Worm (Caenorhabditis elegans) whole organism, L2 larva: Measurements from ENCODE around the gene srg-36.

ENCODE experiments used
- C34F6.9 ChIP-seq: fragments of 150-350 bp; optimal IDR thresholded peaks from 2 replicates; lab custom pipeline; 2014; ENCODE audit warnings: missing biosample characterization, missing genetic modification characterization
- F13H6.1 ChIP-seq: sonication (generic microtip); optimal IDR thresholded peaks from 2 replicates; lab custom pipeline; 2016; ENCODE audit warnings: missing genetic modification characterization, missing compliant biosample characterization
- R02D3.7 ChIP-seq: fragments of 150-350 bp; optimal IDR thresholded peaks from 2 replicates; lab custom pipeline; 2014; ENCODE audit warnings: missing biosample characterization, missing genetic modification characterization
- Y55F3AM.14 ChIP-seq: fragments of 200-800 bp; sonication (Bioruptor generic); optimal IDR thresholded peaks from 2 replicates; lab custom pipeline; 2018; ENCODE audit warnings: mild to moderate bottlenecking, missing genetic modification characterization, missing compliant biosample characterization
- ZK546.5 ChIP-seq: sonication (generic microtip); optimal IDR thresholded peaks from 2 replicates; lab custom pipeline; 2017; ENCODE audit warnings: missing biosample characterization, missing genetic modification characterization
- aly-2 ChIP-seq: fragments of 150-350 bp; optimal IDR thresholded peaks from 2 replicates; lab custom pipeline; 2014; ENCODE audit warnings: missing biosample characterization, missing genetic modification characterization
- ama-1 ChIP-seq: fragments of 150-350 bp; optimal IDR thresholded peaks from 2 replicates; lab custom pipeline; 2018; ENCODE audit warnings: inconsistent platforms
- blmp-1 ChIP-seq: sonication (generic microtip); optimal IDR thresholded peaks from 2 replicates; lab custom pipeline; 2017; ENCODE audit warnings: missing genetic modification characterization, mild to moderate bottlenecking, missing compliant biosample characterization, antibody characterized with exemption, moderate library complexity; ENCODE audit not compliant: insufficient read depth
- ceh-16 ChIP-seq: fragments of 150-350 bp; optimal IDR thresholded peaks from 2 replicates; lab custom pipeline; 2014; ENCODE audit warnings: missing biosample characterization, missing genetic modification characterization
- crh-2 ChIP-seq: sonication (generic microtip); optimal IDR thresholded peaks from 2 replicates; lab custom pipeline; 2017; ENCODE audit warnings: missing biosample characterization, missing genetic modification characterization
- egl-27 ChIP-seq: sonication (generic microtip); optimal IDR thresholded peaks from 3 replicates; lab custom pipeline; 2017; ENCODE audit warnings: missing biosample characterization, missing genetic modification reagents, missing genetic modification characterization
- elt-1 ChIP-seq: fragments of 150-350 bp; optimal IDR thresholded peaks from 2 replicates; lab custom pipeline; 2014; ENCODE audit warnings: missing biosample characterization, missing genetic modification characterization
- elt-3 ChIP-seq: sonication (generic microtip); optimal IDR thresholded peaks from 2 replicates; lab custom pipeline; 2017; ENCODE audit warnings: missing biosample characterization, missing genetic modification characterization
- fos-1 ChIP-seq: fragments of 150-350 bp; optimal IDR thresholded peaks from 2 replicates; lab custom pipeline; 2014; ENCODE audit warnings: missing biosample characterization, missing genetic modification characterization
- gmeb-1 ChIP-seq: fragments of 150-350 bp; optimal IDR thresholded peaks from 2 replicates; lab custom pipeline; 2014; ENCODE audit warnings: missing biosample characterization, missing genetic modification characterization
- lin-13 ChIP-seq: fragments of 150-350 bp; optimal IDR thresholded peaks from 2 replicates; lab custom pipeline; 2014; ENCODE audit warnings: missing biosample characterization, missing genetic modification reagents, missing genetic modification characterization
- lin-39 ChIP-seq: fragments of 150-350 bp; optimal IDR thresholded peaks from 2 replicates; lab custom pipeline; 2014; ENCODE audit warnings: missing biosample characterization, missing genetic modification reagents, missing genetic modification characterization
- lsy-2 ChIP-seq, 2 experiments: fragments of 150-350 bp in 1 of 2; sonication (generic microtip) in 1 of 2; optimal IDR thresholded peaks; 2 replicates each; lab custom pipeline; 2014 to 2017; ENCODE audit warnings: missing biosample characterization in 2 of 2, missing genetic modification characterization in 2 of 2
- mab-5 ChIP-seq: fragments of 150-350 bp; optimal IDR thresholded peaks from 2 replicates; lab custom pipeline; 2014; ENCODE audit warnings: missing biosample characterization, missing genetic modification characterization
- mbf-1 ChIP-seq: sonication (generic microtip); optimal IDR thresholded peaks from 2 replicates; lab custom pipeline; 2017; ENCODE audit warnings: missing biosample characterization, missing genetic modification characterization
- mdl-1 ChIP-seq, 2 experiments: fragments of 150-350 bp in 1 of 2; sonication (generic microtip) in 1 of 2; optimal IDR thresholded peaks; 2 replicates each; lab custom pipeline; 2017; ENCODE audit warnings: missing biosample characterization in 2 of 2, missing genetic modification characterization in 2 of 2
- nhr-10 ChIP-seq: sonication (generic microtip); optimal IDR thresholded peaks from 2 replicates; lab custom pipeline; 2017; ENCODE audit warnings: missing biosample characterization, missing genetic modification characterization
- nhr-11 ChIP-seq: fragments of 150-350 bp; optimal IDR thresholded peaks from 2 replicates; lab custom pipeline; 2014; ENCODE audit warnings: missing biosample characterization, missing genetic modification characterization
- nhr-21 ChIP-seq: fragments of 150-350 bp; optimal IDR thresholded peaks from 2 replicates; lab custom pipeline; 2014; ENCODE audit warnings: missing biosample characterization, missing genetic modification characterization
- nhr-237 ChIP-seq: fragments of 150-350 bp; optimal IDR thresholded peaks from 2 replicates; lab custom pipeline; 2014; ENCODE audit warnings: missing biosample characterization, missing genetic modification characterization
- nhr-25 ChIP-seq: fragments of 150-350 bp; sonication (generic microtip); optimal IDR thresholded peaks from 3 replicates; lab custom pipeline; 2014; ENCODE audit warnings: missing biosample characterization, missing genetic modification characterization
- nhr-6 ChIP-seq: fragments of 150-350 bp; optimal IDR thresholded peaks from 2 replicates; lab custom pipeline; 2014; ENCODE audit warnings: missing biosample characterization, missing genetic modification characterization
- nhr-77 ChIP-seq: fragments of 150-350 bp; optimal IDR thresholded peaks from 2 replicates; lab custom pipeline; 2014; ENCODE audit warnings: missing biosample characterization, missing genetic modification characterization
- peb-1 ChIP-seq: fragments of 150-350 bp; optimal IDR thresholded peaks from 2 replicates; lab custom pipeline; 2014; ENCODE audit warnings: missing biosample characterization, missing genetic modification characterization
- sem-4 ChIP-seq: fragments of 150-350 bp; optimal IDR thresholded peaks from 2 replicates; lab custom pipeline; 2014; ENCODE audit warnings: missing biosample characterization, missing genetic modification reagents, missing genetic modification characterization
- unc-39 ChIP-seq: fragments of 150-350 bp; optimal IDR thresholded peaks from 2 replicates; lab custom pipeline; 2014; ENCODE audit warnings: missing biosample characterization, missing genetic modification characterization
- unc-55 ChIP-seq: fragments of 150-350 bp; sonication (generic microtip); optimal IDR thresholded peaks from 3 replicates; lab custom pipeline; 2014; ENCODE audit warnings: missing biosample characterization, missing genetic modification reagents, missing genetic modification characterization
- unc-62 ChIP-seq: fragments of 150-350 bp; optimal IDR thresholded peaks from 2 replicates; lab custom pipeline; 2014; ENCODE audit warnings: missing biosample characterization, missing genetic modification reagents, missing genetic modification characterization

Gene srg-36

ce11 chrX:14234366-14234765 lies at the start of gene srg-36:
Gene srg-36, minus strand, starts transcription at chrX:14234466.
- TF ChIP-seq fos-1 (tag; lab: Kevin White, UChicago) (no peak), egl-27 (tag; lab: Kevin White, UChicago) (no peak), lsy-2 (tag; optimal IDR thresholded peaks at IDR 0.05; lab: Kevin White, UChicago) (no peak), ama-1 (lab: Kevin White, UChicago) (no peak), aly-2 (tag; lab: Kevin White, UChicago) (no peak), nhr-6 (tag; lab: Kevin White, UChicago) (no peak), R02D3.7 (tag; lab: Kevin White, UChicago) (no peak), elt-1 (tag; lab: Kevin White, UChicago) (no peak), nhr-77 (tag; lab: Kevin White, UChicago) (no peak), mbf-1 (tag; lab: Kevin White, UChicago) (no peak), unc-39 (tag; lab: Kevin White, UChicago) (no peak), unc-55 (GFP tag; lab: Kevin White, UChicago) (no peak), mdl-1 (tag; optimal IDR thresholded peaks at IDR 0.05; lab: Kevin White, UChicago) (no peak), nhr-11 (no peak), elt-3 (tag; lab: Kevin White, UChicago) (no peak), F13H6.1 (no peak), C34F6.9 (no peak)

- no peak for TF ChIP-seq blmp-1 (tag; lab: Kevin White, UChicago)
- TF ChIP-seq unc-55 (GFP tag; lab: Kevin White, UChicago), result no peak
- TF ChIP-seq mdl-1 (tag; optimal IDR thresholded peaks at IDR 0.05; lab: Kevin White, UChicago), result no peak
- no peak for TF ChIP-seq egl-27 (tag; lab: Kevin White, UChicago)
- TF ChIP-seq gmeb-1 (tag; lab: Kevin White, UChicago), result no peak
- no peak for TF ChIP-seq nhr-237 (tag; lab: Kevin White, UChicago)
- TF ChIP-seq unc-62, result no peak
These were observed 47.3 kb upstream of the srg-36 start, which contains the start of gene E02H4.2 for ce11 chrX:14281526-14281925. Gene E02H4.2, minus strand, starts transcription at chrX:14281626.

- TF ChIP-seq crh-2 (tag; lab: Kevin White, UChicago) (no peak), lin-39 (tag; lab: Kevin White, UChicago) (no peak), lin-13 (GFP tag; lab: Kevin White, UChicago) (no peak), egl-27 (tag; lab: Kevin White, UChicago) (no peak), sem-4 (tag; lab: Kevin White, UChicago) (no peak), mbf-1 (tag; lab: Kevin White, UChicago) (no peak), lsy-2 (tag; optimal IDR thresholded peaks at IDR 0.05; lab: Kevin White, UChicago) (no peak), nhr-77 (tag; lab: Kevin White, UChicago) (no peak), nhr-25 (tag; lab: Kevin White, UChicago) (no peak), mab-5 (no peak), gmeb-1 (tag; lab: Kevin White, UChicago) (no peak), nhr-21 (tag; lab: Kevin White, UChicago) (no peak), C34F6.9 (no peak)
- TF ChIP-seq, all 48 proteins: peak for 0
These were observed 33.5 kb upstream of the srg-36 start, which contains the start of gene del-1 for ce11 chrX:14267781-14268180. Gene del-1, plus strand, starts transcription at chrX:14268081.

ce11 chrX:14267170-14267569 lies 32.9 kb upstream of the srg-36 start:
- TF ChIP-seq elt-1 (tag; lab: Kevin White, UChicago) (peak; percentile 29), ZK546.5 (tag; lab: Kevin White, UChicago) (no peak), mdl-1 (tag; optimal IDR thresholded peaks at IDR 0.05; lab: Kevin White, UChicago) (no peak)

- TF ChIP-seq nhr-21 (tag; lab: Kevin White, UChicago) (no peak), nhr-77 (tag; lab: Kevin White, UChicago) (no peak), peb-1 (no peak), nhr-25 (tag; lab: Kevin White, UChicago) (no peak), ceh-16 (tag; lab: Kevin White, UChicago) (no peak), aly-2 (tag; lab: Kevin White, UChicago) (no peak), nhr-10 (tag; lab: Kevin White, UChicago) (no peak), Y55F3AM.14 (no peak), egl-27 (tag; lab: Kevin White, UChicago) (no peak), nhr-237 (tag; lab: Kevin White, UChicago) (no peak), mdl-1 (tag; optimal IDR thresholded peaks at IDR 0.05; lab: Kevin White, UChicago) (no peak), lsy-2 (tag; optimal IDR thresholded peaks at IDR 0.05; lab: Kevin White, UChicago) (no peak)
- TF ChIP-seq, all 48 proteins: peak for 0
These were observed 29.2 kb upstream of the srg-36 start, which contains the start of gene E02H4.8 for ce11 chrX:14263473-14263872. Gene E02H4.8, minus strand, starts transcription at chrX:14263573.
